Fruit fly (Drosophila melanogaster): ENCODE measurements around the gene hth.

Gene hth

dm6 chr3R:10535498-10536142 lies 103.7 kb downstream of the hth start (continued):
- TF ChIP-seq Abd-B (GFP tag; optimal IDR thresholded peaks at IDR 0.05): peak; percentile 79
- peak in 1 of 2 experiments; percentile 49 for TF ChIP-seq eve (GFP tag; optimal IDR thresholded peaks at IDR 0.05)
- no peak for TF ChIP-seq Opbp (GFP tag; IDR thresholded peaks at IDR 0.05; ENCODE audit: partially characterized antibody)
- TF ChIP-seq B-H2 (GFP tag; optimal IDR thresholded peaks at IDR 0.05): no peak
- TF ChIP-seq NC2α (GFP tag; optimal IDR thresholded peaks at IDR 0.05): no peak
- no peak for TF ChIP-seq CG10431 (GFP tag; optimal IDR thresholded peaks at IDR 0.05)
- no peak for TF ChIP-seq CG12744 (GFP tag; optimal IDR thresholded peaks at IDR 0.05)
- no peak for TF ChIP-seq CG12659 (GFP tag; optimal IDR thresholded peaks at IDR 0.05)
- peak; percentile 25; the same call in 1 of the 2 replicates for TF ChIP-seq crol (GFP tag; IDR thresholded peaks at IDR 0.05)
- no peak for TF ChIP-seq toy (GFP tag; IDR thresholded peaks at IDR 0.05)
- TF ChIP-seq CG1832 (GFP tag; optimal IDR thresholded peaks at IDR 0.05): peak; percentile 96
- no peak for TF ChIP-seq chm (GFP tag; IDR thresholded peaks at IDR 0.05)
- TF ChIP-seq trem (tag; optimal IDR thresholded peaks at IDR 0.05): no peak
- no peak for TF ChIP-seq CG9817 (tag; optimal IDR thresholded peaks at IDR 0.05)
- no peak for TF ChIP-seq Dfd (GFP tag; optimal IDR thresholded peaks at IDR 0.05)
- peak; percentile 93 for TF ChIP-seq chinmo (GFP tag; IDR thresholded peaks at IDR 0.05; ENCODE audit: partially characterized antibody)
- no peak for TF ChIP-seq CG1647 (GFP tag; optimal IDR thresholded peaks at IDR 0.05)
- TF ChIP-seq btn (GFP tag; optimal IDR thresholded peaks at IDR 0.05): no peak
- no peak for TF ChIP-seq CG2129 (GFP tag; IDR thresholded peaks at IDR 0.05; ENCODE audit: partially characterized antibody)
- TF ChIP-seq Spps (tag; optimal IDR thresholded peaks at IDR 0.05): no peak
- no peak for TF ChIP-seq CG6654 (GFP tag; optimal IDR thresholded peaks at IDR 0.05)
- no peak for TF ChIP-seq Ravus (GFP tag; IDR thresholded peaks at IDR 0.05)

DNA sequence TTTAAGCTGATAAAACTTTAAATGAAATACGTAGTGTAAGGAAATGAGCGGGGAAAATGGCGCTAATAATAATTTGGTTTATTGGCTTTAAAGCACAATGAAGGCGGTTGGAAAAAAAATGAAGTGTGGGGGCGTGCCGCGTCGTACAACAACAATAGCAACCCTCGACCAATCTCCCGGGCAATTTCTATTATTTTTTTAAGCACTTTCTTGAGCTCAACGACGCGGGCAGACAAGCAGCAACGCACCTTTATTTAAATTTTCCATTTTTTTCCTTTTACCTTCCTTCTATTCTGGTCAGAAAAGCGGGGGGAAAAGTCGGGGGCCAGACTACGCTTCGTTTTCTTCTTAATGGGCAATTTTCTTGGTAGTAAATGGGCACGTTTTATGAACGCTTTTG lies 104.7 kb downstream of the hth start:
- no peak for TF ChIP-seq lbe (GFP tag; optimal IDR thresholded peaks at IDR 0.05)
- no peak for TF ChIP-seq Oli (tag; optimal IDR thresholded peaks at IDR 0.05)
- TF ChIP-seq sens (GFP tag): peak; percentile 12
- TF ChIP-seq vvl (GFP tag; IDR thresholded peaks at IDR 0.05): peak; percentile 17; the same call in 1 of the 2 replicates
- no peak for TF ChIP-seq CG15011 (GFP tag; optimal IDR thresholded peaks at IDR 0.05)
- no peak for TF ChIP-seq esg (GFP tag; conservative IDR thresholded peaks at IDR 0.05)
- peak; percentile 52 for TF ChIP-seq abd-A (tag; optimal IDR thresholded peaks at IDR 0.05)
- TF ChIP-seq sqz (GFP tag; optimal IDR thresholded peaks at IDR 0.05): peak; percentile 61
- no peak for TF ChIP-seq CG7839 (tag; optimal IDR thresholded peaks at IDR 0.05)
- no peak for TF ChIP-seq HLH4C (GFP tag; IDR thresholded peaks at IDR 0.05; ENCODE audit: partially characterized antibody)

dm6 chr3R:10533146-10533545 lies 106.2 kb downstream of the hth start:
- TF ChIP-seq bsh (GFP tag; optimal IDR thresholded peaks at IDR 0.05) (peak in 1 of 2 experiments; percentile 38), sens (GFP tag) (peak; percentile 36), CG13894 (tag; optimal IDR thresholded peaks at IDR 0.05) (no peak), CG2129 (GFP tag; IDR thresholded peaks at IDR 0.05; ENCODE audit: partially characterized antibody) (no peak), Asciz (GFP tag; optimal IDR thresholded peaks at IDR 0.05) (no peak), prd (optimal IDR thresholded peaks at IDR 0.05) (no peak), prd (GFP tag; IDR thresholded peaks at IDR 0.05) (0 out of 3 replicates have a peak, but pooled peaks have one; percentile 6), nom (GFP tag; optimal IDR thresholded peaks at IDR 0.05) (peak; percentile 7), CG6791 (GFP tag; IDR thresholded peaks at IDR 0.05; ENCODE audit: partially characterized antibody) (no peak), ase (GFP tag; IDR thresholded peaks at IDR 0.05) (no peak), Atf-2 (GFP tag; optimal IDR thresholded peaks at IDR 0.05) (no peak), CG1529 (GFP tag; optimal IDR thresholded peaks at IDR 0.05) (no peak)

Data from whole organism, embryonic.